Worm (Caenorhabditis elegans) whole organism, early embryonic: Measurements from ENCODE around the gene cyp-35A4.

Experiments used
- B0310.2 ChIP-seq: sonication (generic microtip); optimal IDR thresholded peaks from 2 replicates; lab custom pipeline; 2016; ENCODE audit warnings: mild to moderate bottlenecking, missing genetic modification characterization, missing compliant biosample characterization
- F13C5.2 ChIP-seq: sonication (generic microtip); optimal IDR thresholded peaks from 2 replicates; lab custom pipeline; 2017; ENCODE audit warnings: mild to moderate bottlenecking, missing genetic modification characterization, inconsistent platforms, missing compliant biosample characterization
- aly-1 ChIP-seq: sonication (generic microtip); optimal IDR thresholded peaks from 2 replicates; lab custom pipeline; 2016; ENCODE audit warnings: missing genetic modification characterization, missing compliant biosample characterization
- ama-1 ChIP-seq: fragments of 150-350 bp; optimal IDR thresholded peaks from 2 replicates; lab custom pipeline; 2014
- ceh-13 ChIP-seq: fragments of 200-800 bp; sonication (Bioruptor generic); optimal IDR thresholded peaks from 2 replicates; lab custom pipeline; 2018; ENCODE audit warnings: mild to moderate bottlenecking, missing genetic modification characterization, missing compliant biosample characterization
- ceh-36 ChIP-seq: sonication (generic microtip); optimal IDR thresholded peaks from 2 replicates; lab custom pipeline; 2016; ENCODE audit warnings: missing genetic modification characterization, inconsistent platforms, missing compliant biosample characterization
- ets-7 ChIP-seq: sonication (generic microtip); optimal IDR thresholded peaks from 2 replicates; lab custom pipeline; 2016; ENCODE audit warnings: missing genotype, missing genetic modification characterization, missing compliant biosample characterization
- flt-1 ChIP-seq: fragments of 200-800 bp; sonication (Bioruptor generic); IDR thresholded peaks from 2 replicates; pipeline ENCODE4 v1.3.6; 2022; ENCODE audit warnings: missing genetic modification characterization, missing compliant biosample characterization
- hmbx-1 ChIP-seq: sonication (generic microtip); optimal IDR thresholded peaks from 2 replicates; lab custom pipeline; 2016; ENCODE audit warnings: mild to moderate bottlenecking, missing genetic modification characterization, missing compliant biosample characterization
- hmg-4 ChIP-seq: fragments of 200-800 bp; sonication (Bioruptor generic); optimal IDR thresholded peaks from 2 replicates; lab custom pipeline; 2018; ENCODE audit warnings: mild to moderate bottlenecking, missing genetic modification characterization, missing compliant biosample characterization
- hnd-1 ChIP-seq: sonication (generic microtip); optimal IDR thresholded peaks from 2 replicates; lab custom pipeline; 2016; ENCODE audit warnings: missing genetic modification characterization, missing compliant biosample characterization
- pes-1 ChIP-seq: fragments of 200-800 bp; sonication (Bioruptor generic); IDR thresholded peaks from 2 replicates; pipeline ENCODE4 v1.3.6; 2022; ENCODE audit warnings: missing genetic modification reagents, missing genetic modification characterization, missing compliant biosample characterization
- scrt-1 ChIP-seq: fragments of 200-800 bp; sonication (Bioruptor generic); IDR thresholded peaks from 2 replicates; pipeline ENCODE4 v1.3.6; 2022; ENCODE audit warnings: missing genetic modification characterization, missing compliant biosample characterization
- sea-1 ChIP-seq: fragments of 200-800 bp; sonication (Bioruptor generic); conservative IDR thresholded peaks from 2 replicates; pipeline ENCODE4 v1.3.6; 2022; ENCODE audit warnings: missing genetic modification characterization, missing compliant biosample characterization
- tbx-11 ChIP-seq: fragments of 200-800 bp; sonication (Bioruptor generic); IDR thresholded peaks from 2 replicates; pipeline ENCODE4 v1.3.6; 2022; ENCODE audit warnings: missing genetic modification characterization, missing compliant biosample characterization
- tbx-37 ChIP-seq: fragments of 200-800 bp; sonication (Bioruptor generic); conservative IDR thresholded peaks from 2 replicates; pipeline ENCODE4 v1.3.6; 2022; ENCODE audit warnings: missing genetic modification reagents, missing genetic modification characterization, missing compliant biosample characterization
- tra-4 ChIP-seq: sonication (generic microtip); optimal IDR thresholded peaks from 2 replicates; lab custom pipeline; 2017; ENCODE audit warnings: missing genetic modification characterization, missing compliant biosample characterization

Gene cyp-35A4

ce11 chrV:3995838-3996237, 35.6 kb upstream of the cyp-35A4 start, which contains the start of gene srx-62:
Gene srx-62 (minus strand): TSS chrV:3995938.
- TF ChIP-seq ceh-13 (no peak), tbx-37 (GFP tag; lab: Robert Waterston, UW) (no peak), hnd-1 (tag; lab: Kevin White, UChicago) (no peak), aly-1 (tag; lab: Kevin White, UChicago) (no peak), tbx-11 (GFP tag; lab: Robert Waterston, UW) (no peak), pes-1 (no peak), ets-7 (tag; lab: Kevin White, UChicago) (no peak), ama-1 (no peak), scrt-1 (GFP tag; lab: Robert Waterston, UW) (no peak), tra-4 (no peak), ceh-36 (tag; lab: Kevin White, UChicago) (no peak)

ce11 chrV:4004577-4004976, 26.8 kb upstream of the cyp-35A4 start:
- no peak for TF ChIP-seq ama-1

- TF ChIP-seq ceh-36 (tag; lab: Kevin White, UChicago) (no peak), ama-1 (no peak), hnd-1 (tag; lab: Kevin White, UChicago) (no peak), pes-1 (no peak), hmg-4 (GFP tag; lab: Kevin White, UChicago) (no peak), aly-1 (tag; lab: Kevin White, UChicago) (no peak), hmbx-1 (tag; lab: Kevin White, UChicago) (no peak), flt-1 (GFP tag; lab: Robert Waterston, UW) (no peak)
Observed at ce11 chrV:4005219-4005618, 26.2 kb upstream of the cyp-35A4 start, which contains the start of gene srh-8. Gene srh-8 (plus strand): TSS chrV:4005519.

ce11 chrV:4007927-4008326, 23.5 kb upstream of the cyp-35A4 start, which contains the start of gene srh-7:
Gene srh-7 (plus strand): TSS chrV:4008227.
- no peak for TF ChIP-seq flt-1 (GFP tag; lab: Robert Waterston, UW)
- no peak for TF ChIP-seq hmbx-1 (tag; lab: Kevin White, UChicago)
- TF ChIP-seq tra-4, result no peak
- TF ChIP-seq scrt-1 (GFP tag; lab: Robert Waterston, UW), result no peak
- TF ChIP-seq sea-1 (GFP tag; lab: Robert Waterston, UW), result no peak
- no peak for TF ChIP-seq hnd-1 (tag; lab: Kevin White, UChicago)
- no peak for TF ChIP-seq ets-7 (tag; lab: Kevin White, UChicago)
- TF ChIP-seq aly-1 (tag; lab: Kevin White, UChicago), result no peak
- TF ChIP-seq tbx-11 (GFP tag; lab: Robert Waterston, UW), result no peak
- TF ChIP-seq pes-1, result no peak
- no peak for TF ChIP-seq ceh-36 (tag; lab: Kevin White, UChicago)
- no peak for TF ChIP-seq hmg-4 (GFP tag; lab: Kevin White, UChicago)
- TF ChIP-seq ceh-13, result no peak
- TF ChIP-seq ama-1, result no peak
- TF ChIP-seq B0310.2, result no peak
- TF ChIP-seq tbx-37 (GFP tag; lab: Robert Waterston, UW), result no peak
- no peak for TF ChIP-seq F13C5.2

- no peak for TF ChIP-seq tra-4
- no peak for TF ChIP-seq hmbx-1 (tag; lab: Kevin White, UChicago)
- TF ChIP-seq hnd-1 (tag; lab: Kevin White, UChicago), result no peak
- no peak for TF ChIP-seq ceh-36 (tag; lab: Kevin White, UChicago)
- no peak for TF ChIP-seq ceh-13
- no peak for TF ChIP-seq ama-1
Observed at ce11 chrV:4010170-4010569, 21.2 kb upstream of the cyp-35A4 start, which contains the start of gene srh-4. Gene srh-4 (plus strand): TSS chrV:4010470.

- TF ChIP-seq B0310.2 (no peak), ama-1 (no peak), ceh-13 (no peak), scrt-1 (GFP tag; lab: Robert Waterston, UW) (no peak), sea-1 (GFP tag; lab: Robert Waterston, UW) (no peak), hmg-4 (GFP tag; lab: Kevin White, UChicago) (no peak), ets-7 (tag; lab: Kevin White, UChicago) (no peak), ceh-36 (tag; lab: Kevin White, UChicago) (no peak), hmbx-1 (tag; lab: Kevin White, UChicago) (no peak), F13C5.2 (no peak), aly-1 (tag; lab: Kevin White, UChicago) (no peak)
Observed at ce11 chrV:4016780-4017179, 14.6 kb upstream of the cyp-35A4 start, which contains the start of gene srw-89. Gene srw-89 (plus strand): TSS chrV:4017080.

ce11 chrV:4018591-4018990, 12.8 kb upstream of the cyp-35A4 start:
- TF ChIP-seq pes-1 (no peak), F13C5.2 (no peak), ets-7 (tag; lab: Kevin White, UChicago) (no peak), ceh-36 (tag; lab: Kevin White, UChicago) (no peak)

- TF ChIP-seq aly-1 (tag; lab: Kevin White, UChicago) (no peak), hnd-1 (tag; lab: Kevin White, UChicago) (no peak), hmg-4 (GFP tag; lab: Kevin White, UChicago) (no peak)
Observed at ce11 chrV:4019188-4019587, 12.2 kb upstream of the cyp-35A4 start, which contains the start of gene K09D9.3. Gene K09D9.3 (plus strand): TSS chrV:4019488.

- TF ChIP-seq ceh-13, result no peak
- TF ChIP-seq pes-1, result no peak
- no peak for TF ChIP-seq hmbx-1 (tag; lab: Kevin White, UChicago)
Observed at ce11 chrV:4021776-4022175, 9.6 kb upstream of the cyp-35A4 start, which contains the start of gene K09D9.14. Gene K09D9.14 (minus strand): TSS chrV:4021876.
